Worm (Caenorhabditis elegans) whole organism, L4 larva: ENCODE results near the gene F58E6.8.

ENCODE experiments used
- F10B5.3 ChIP-seq: sonication (generic microtip); optimal IDR thresholded peaks from 2 replicates; lab custom pipeline; 2016; ENCODE audit warnings: mild to moderate bottlenecking, missing genetic modification characterization, missing compliant biosample characterization
- F44E2.7 ChIP-seq: fragments of 200-800 bp; sonication (Bioruptor generic); IDR thresholded peaks from 2 replicates; pipeline ENCODE4 v2.1.2; 2022; ENCODE audit warnings: missing genetic modification characterization, missing compliant biosample characterization
- F49E8.2 ChIP-seq: sonication (generic microtip); optimal IDR thresholded peaks from 2 replicates; lab custom pipeline; 2016; ENCODE audit warnings: missing compliant biosample characterization, mild to moderate bottlenecking, missing genetic modification characterization, borderline replicate concordance
- R02D3.7 ChIP-seq: fragments of 150-350 bp; sonication (generic microtip); optimal IDR thresholded peaks from 3 replicates; lab custom pipeline; 2014; ENCODE audit warnings: missing biosample characterization, missing genetic modification characterization
- T26A8.4 ChIP-seq: fragments of 200-800 bp; sonication (Bioruptor generic); IDR thresholded peaks from 2 replicates; pipeline ENCODE4 v1.3.6; 2022; ENCODE audit warnings: missing genetic modification characterization, missing compliant biosample characterization
- Y75B8A.6 ChIP-seq: fragments of 200-800 bp; sonication (Bioruptor generic); IDR thresholded peaks from 2 replicates; pipeline ENCODE4 v1.3.6; 2022; ENCODE audit warnings: missing genetic modification reagents, missing genetic modification characterization, missing compliant biosample characterization
- aly-2 ChIP-seq: sonication (generic microtip); optimal IDR thresholded peaks from 2 replicates; lab custom pipeline; 2018; ENCODE audit warnings: missing biosample characterization, missing genetic modification characterization
- ceh-20 ChIP-seq: fragments of 200-800 bp; sonication (Bioruptor generic); IDR thresholded peaks from 2 replicates; pipeline ENCODE4 v1.3.6; 2022; ENCODE audit warnings: missing genetic modification reagents, missing genetic modification characterization, missing compliant biosample characterization
- ceh-44 ChIP-seq: fragments of 200-800 bp; sonication (Bioruptor generic); IDR thresholded peaks from 2 replicates; pipeline ENCODE4 v1.3.6; 2022; ENCODE audit warnings: missing genetic modification reagents, missing genetic modification characterization, missing compliant biosample characterization
- ceh-82 ChIP-seq: sonication (generic microtip); optimal IDR thresholded peaks from 2 replicates; lab custom pipeline; 2017; ENCODE audit warnings: missing biosample characterization, missing genetic modification characterization
- ces-1 ChIP-seq: fragments of 150-350 bp; sonication (generic microtip); optimal IDR thresholded peaks from 4 replicates; lab custom pipeline; 2014; ENCODE audit warnings: missing biosample characterization, missing genetic modification reagents, missing genetic modification characterization
- cey-2 ChIP-seq: sonication (generic microtip); optimal IDR thresholded peaks from 3 replicates; lab custom pipeline; 2017; ENCODE audit warnings: missing genetic modification characterization, mild to moderate bottlenecking, missing compliant biosample characterization, antibody characterized with exemption, borderline replicate concordance; ENCODE audit not compliant: insufficient read depth
- ctbp-1 ChIP-seq: fragments of 200-800 bp; sonication (Bioruptor generic); IDR thresholded peaks from 2 replicates; pipeline ENCODE4 v1.3.6; 2022; ENCODE audit warnings: missing genetic modification reagents, missing genetic modification characterization, missing compliant biosample characterization
- daf-16 ChIP-seq, 3 experiments: sonication (generic microtip); optimal IDR thresholded peaks; 2 replicates each; lab custom pipeline; 2016 to 2017; ENCODE audit warnings: missing genetic modification characterization in 3 of 3, missing genetic modification reagents in 3 of 3, mild to moderate bottlenecking in 2 of 3, missing compliant biosample characterization in 2 of 3, missing biosample characterization in 1 of 3, moderate library complexity in 1 of 3
- daf-8 ChIP-seq: fragments of 200-800 bp; sonication (Bioruptor generic); IDR thresholded peaks from 2 replicates; pipeline ENCODE4 v1.3.6; 2022; ENCODE audit warnings: missing genetic modification characterization, missing compliant biosample characterization
- dmd-6 ChIP-seq: fragments of 200-800 bp; sonication (Bioruptor generic); IDR thresholded peaks from 2 replicates; pipeline ENCODE4 v1.3.6; 2022; ENCODE audit warnings: missing genetic modification reagents, missing genetic modification characterization, missing compliant biosample characterization
- dmd-9 ChIP-seq: fragments of 200-800 bp; sonication (Bioruptor generic); IDR thresholded peaks from 2 replicates; pipeline ENCODE4 v1.3.6; 2022; ENCODE audit warnings: missing genetic modification reagents, missing genetic modification characterization, missing compliant biosample characterization
- duxl-1 ChIP-seq: sonication (generic microtip); optimal IDR thresholded peaks from 2 replicates; lab custom pipeline; 2016; ENCODE audit warnings: mild to moderate bottlenecking, missing genetic modification characterization, moderate library complexity, missing compliant biosample characterization; ENCODE audit not compliant: poor library complexity
- egl-43 ChIP-seq: fragments of 200-800 bp; sonication (Bioruptor generic); IDR thresholded peaks from 2 replicates; pipeline ENCODE4 v1.3.6; 2022; ENCODE audit warnings: missing genetic modification reagents, missing genetic modification characterization, missing compliant biosample characterization
- hif-1 ChIP-seq, 2 experiments: sonication (generic microtip); optimal IDR thresholded peaks; 2 replicates each; lab custom pipeline; 2016 to 2017; ENCODE audit warnings: missing compliant biosample characterization in 2 of 2, missing genetic modification characterization in 2 of 2, missing genetic modification reagents in 2 of 2, missing genotype in 2 of 2, mild to moderate bottlenecking in 1 of 2
- hlh-11 ChIP-seq: fragments of 200-800 bp; sonication (Bioruptor generic); optimal IDR thresholded peaks from 2 replicates; lab custom pipeline; 2018; ENCODE audit warnings: mild to moderate bottlenecking, missing genetic modification characterization, missing compliant biosample characterization
- hlh-30 ChIP-seq: sonication (generic microtip); optimal IDR thresholded peaks from 2 replicates; lab custom pipeline; 2017; ENCODE audit warnings: antibody characterized with exemption, mild to moderate bottlenecking, missing genetic modification characterization, missing compliant biosample characterization; ENCODE audit not compliant: insufficient read depth
- hmg-1.1 ChIP-seq: fragments of 200-800 bp; sonication (Bioruptor generic); IDR thresholded peaks from 2 replicates; pipeline ENCODE4 v1.3.6; 2022; ENCODE audit warnings: missing genetic modification reagents, missing genetic modification characterization, missing compliant biosample characterization
- lin-1 ChIP-seq: fragments of 200-800 bp; sonication (Bioruptor generic); IDR thresholded peaks from 2 replicates; pipeline ENCODE4 v1.3.6; 2022; ENCODE audit warnings: missing genetic modification reagents, missing genetic modification characterization, missing compliant biosample characterization
- lin-13 ChIP-seq: fragments of 150-350 bp; optimal IDR thresholded peaks from 2 replicates; lab custom pipeline; 2014; ENCODE audit warnings: missing biosample characterization, missing genetic modification reagents, missing genetic modification characterization
- madf-9 ChIP-seq: fragments of 200-800 bp; sonication (Bioruptor generic); conservative IDR thresholded peaks from 2 replicates; pipeline ENCODE4 v1.3.6; 2022; ENCODE audit warnings: missing genetic modification reagents, missing genetic modification characterization, missing compliant biosample characterization
- mdt-29 ChIP-seq: fragments of 200-800 bp; sonication (Bioruptor generic); IDR thresholded peaks from 2 replicates; pipeline ENCODE4 v1.3.6; 2022; ENCODE audit warnings: missing genetic modification reagents, missing genetic modification characterization, missing compliant biosample characterization
- nhr-10 ChIP-seq: fragments of 150-350 bp; optimal IDR thresholded peaks from 2 replicates; lab custom pipeline; 2014; ENCODE audit warnings: missing biosample characterization, missing genetic modification characterization
- nhr-111 ChIP-seq: fragments of 200-800 bp; sonication (Bioruptor generic); optimal IDR thresholded peaks from 2 replicates; lab custom pipeline; 2018; ENCODE audit warnings: mild to moderate bottlenecking, missing genetic modification characterization, missing compliant biosample characterization
- nhr-237 ChIP-seq: sonication (generic microtip); optimal IDR thresholded peaks from 2 replicates; lab custom pipeline; 2017; ENCODE audit warnings: missing biosample characterization, missing genetic modification characterization
- nhr-28 ChIP-seq: fragments of 150-350 bp; optimal IDR thresholded peaks from 2 replicates; lab custom pipeline; 2014; ENCODE audit warnings: missing biosample characterization, missing genetic modification characterization
- nhr-41 ChIP-seq: fragments of 200-800 bp; sonication (Bioruptor generic); IDR thresholded peaks from 2 replicates; pipeline ENCODE4 v1.3.6; 2022; ENCODE audit warnings: missing genetic modification reagents, missing genetic modification characterization, missing compliant biosample characterization
- nhr-42 ChIP-seq: fragments of 200-800 bp; sonication (Bioruptor generic); IDR thresholded peaks from 2 replicates; pipeline ENCODE4 v1.3.6; 2022; ENCODE audit warnings: missing genetic modification characterization, missing compliant biosample characterization
- nhr-77 ChIP-seq: fragments of 150-350 bp; optimal IDR thresholded peaks from 2 replicates; lab custom pipeline; 2014; ENCODE audit warnings: missing biosample characterization, missing genetic modification characterization
- pqm-1 ChIP-seq: sonication (generic microtip); optimal IDR thresholded peaks from 2 replicates; lab custom pipeline; 2017; ENCODE audit warnings: missing biosample characterization, missing genetic modification characterization
- rbr-2 ChIP-seq: sonication (generic microtip); optimal IDR thresholded peaks from 2 replicates; lab custom pipeline; 2016; ENCODE audit warnings: missing genotype, missing genetic modification characterization, missing compliant biosample characterization
- sdz-12 ChIP-seq: fragments of 200-800 bp; sonication (Bioruptor generic); optimal IDR thresholded peaks from 2 replicates; lab custom pipeline; 2018; ENCODE audit warnings: mild to moderate bottlenecking, missing genetic modification characterization, missing compliant biosample characterization
- skn-1 ChIP-seq: fragments of 150-350 bp; optimal IDR thresholded peaks from 2 replicates; lab custom pipeline; 2014; ENCODE audit warnings: missing biosample characterization, missing genetic modification characterization
- tra-1 ChIP-seq: fragments of 200-800 bp; sonication (Bioruptor generic); IDR thresholded peaks from 2 replicates; pipeline ENCODE4 v1.3.6; 2022; ENCODE audit warnings: missing genetic modification reagents, missing genetic modification characterization, missing compliant biosample characterization
- unc-39 ChIP-seq: sonication (generic microtip); optimal IDR thresholded peaks from 2 replicates; lab custom pipeline; 2017; ENCODE audit warnings: missing biosample characterization, missing genetic modification characterization
- unc-62 ChIP-seq, 3 experiments: fragments of 150-350 bp in 1 of 3; sonication (generic microtip); optimal IDR thresholded peaks in 2 of 3; peaks in 1 of 3; 1 replicate in 1 of 3; 2 replicates in 2 of 3; lab custom pipeline; 2014 to 2017; ENCODE audit warnings: missing biosample characterization in 3 of 3, missing genetic modification characterization in 3 of 3, missing genetic modification reagents in 3 of 3, missing genotype in 1 of 3

Gene F58E6.8

DNA sequence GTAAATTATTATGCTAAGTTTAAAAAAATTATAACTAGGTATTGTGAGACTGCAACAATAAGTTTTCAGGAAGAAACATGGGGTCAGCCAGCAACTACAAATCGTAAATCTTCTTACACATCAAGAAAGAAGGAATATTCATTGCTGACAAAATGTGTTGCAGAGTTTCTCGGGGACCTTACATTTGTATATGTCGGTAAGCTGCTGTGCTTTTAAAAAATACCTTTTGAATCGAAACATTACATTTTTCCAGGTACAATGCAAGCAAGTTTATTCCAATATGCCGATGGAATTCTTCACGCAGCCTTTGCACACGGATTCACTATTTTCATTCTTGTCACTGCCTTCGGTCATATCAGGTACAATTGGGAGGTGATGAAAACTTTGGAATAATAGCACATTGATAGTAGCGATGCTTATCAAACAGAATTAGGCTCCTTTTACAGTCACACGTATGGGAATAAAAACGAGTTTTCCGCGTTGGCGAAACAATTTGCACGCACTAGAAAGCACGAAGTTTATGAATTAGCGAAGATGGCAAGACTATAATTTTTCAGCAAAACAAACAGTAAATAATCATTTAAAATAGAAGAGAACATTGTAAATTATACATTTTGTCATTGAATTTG lies 17.4 kb downstream of the F58E6.8 start (continued):
- no peak for TF ChIP-seq unc-39
- no peak for TF ChIP-seq T26A8.4 (GFP tag; lab: Robert Waterston, UW)
- no peak for TF ChIP-seq aly-2
- no peak for TF ChIP-seq lin-1 (GFP tag; lab: Robert Waterston, UW)
- no peak for TF ChIP-seq ceh-20 (GFP tag; lab: Robert Waterston, UW)
- TF ChIP-seq dmd-9 = no peak
- no peak for TF ChIP-seq skn-1 (tag; lab: Kevin White, UChicago)
- TF ChIP-seq nhr-10 = no peak
- TF ChIP-seq daf-8 (GFP tag; lab: Robert Waterston, UW) = no peak
- no peak for TF ChIP-seq hmg-1.1 (GFP tag; lab: Robert Waterston, UW)
- peak in 1 of 2 experiments; percentile 52 for TF ChIP-seq unc-62 (GFP tag; optimal IDR thresholded peaks at IDR 0.05 in 1 of 2; lab: Kevin White, UChicago)
- no peak for TF ChIP-seq unc-62 (tag; optimal IDR thresholded peaks at IDR 0.05; lab: Kevin White, UChicago)
- TF ChIP-seq cey-2 (tag; lab: Kevin White, UChicago) = no peak
- TF ChIP-seq egl-43 (GFP tag; lab: Robert Waterston, UW) = no peak
- TF ChIP-seq tra-1 = no peak
- no peak for TF ChIP-seq hif-1 (tag; optimal IDR thresholded peaks at IDR 0.05; lab: Kevin White, UChicago)
- no peak for TF ChIP-seq ceh-82
- TF ChIP-seq nhr-42 = no peak
- TF ChIP-seq F49E8.2 = no peak
- TF ChIP-seq, all 104 proteins: peak for 6

ce11 chrV:9737287-9737686 lies 18.3 kb downstream of the F58E6.8 start, which contains the start of gene aqp-4:
aqp-4 (plus strand) TSS chrV:9737556.
- TF ChIP-seq ceh-82 (no peak), R02D3.7 (no peak), mdt-29 (GFP tag; lab: Robert Waterston, UW) (no peak), rbr-2 (tag; lab: Kevin White, UChicago) (no peak), lin-13 (no peak), F44E2.7 (GFP tag; lab: Robert Waterston, UW) (no peak), nhr-10 (no peak), ces-1 (GFP tag; lab: Kevin White, UChicago) (no peak), dmd-6 (GFP tag; lab: Robert Waterston, UW) (peak; percentile 43; the same call in 1 of the 2 replicates), hlh-30 (peak; percentile 6), hlh-11 (peak; percentile 18), nhr-41 (GFP tag; lab: Robert Waterston, UW) (no peak), nhr-237 (tag; lab: Kevin White, UChicago) (no peak), ctbp-1 (GFP tag; lab: Robert Waterston, UW) (no peak), Y75B8A.6 (GFP tag; lab: Robert Waterston, UW) (no peak), duxl-1 (tag; lab: Kevin White, UChicago) (no peak), nhr-28 (tag; lab: Kevin White, UChicago) (peak; percentile 47), hif-1 (tag; optimal IDR thresholded peaks at IDR 0.05; lab: Kevin White, UChicago) (no peak), sdz-12 (GFP tag; lab: Kevin White, UChicago) (no peak), nhr-77 (no peak), daf-8 (GFP tag; lab: Robert Waterston, UW) (no peak), daf-16 (GFP tag; optimal IDR thresholded peaks at IDR 0.05; lab: Kevin White, UChicago) (no peak), daf-16 (tag; optimal IDR thresholded peaks at IDR 0.05; lab: Kevin White, UChicago) (peak; percentile 28), ceh-44 (GFP tag; lab: Robert Waterston, UW) (no peak), madf-9 (GFP tag; lab: Robert Waterston, UW) (no peak), F10B5.3 (no peak), nhr-111 (GFP tag; lab: Kevin White, UChicago) (no peak), pqm-1 (tag; lab: Kevin White, UChicago) (peak; percentile 59)
- TF ChIP-seq, all 104 proteins: peak for 6
